Worm (Caenorhabditis elegans): ENCODE data around the gene clec-79.
A peak's percentile ranks its signal among the peaks of the same experiment; 100 is the strongest.

Gene clec-79

ce11 chrIV:4004221-4004620 is 31.1 kb downstream of the clec-79 start:
- TF ChIP-seq nhr-28 (tag; optimal IDR thresholded peaks at IDR 0.05), result no peak
- no peak for TF ChIP-seq fkh-10 (GFP tag; optimal IDR thresholded peaks at IDR 0.05)
- TF ChIP-seq elt-1 (tag; optimal IDR thresholded peaks at IDR 0.05), result no peak
- no peak for TF ChIP-seq egl-5 (tag; optimal IDR thresholded peaks at IDR 0.05)
- TF ChIP-seq pqm-1 (tag; optimal IDR thresholded peaks at IDR 0.05), result no peak
- TF ChIP-seq aly-2 (tag; optimal IDR thresholded peaks at IDR 0.05), result no peak
- no peak for TF ChIP-seq fos-1 (tag; optimal IDR thresholded peaks at IDR 0.05)
- TF ChIP-seq eor-1 (tag; optimal IDR thresholded peaks at IDR 0.05), result no peak
- no peak for TF ChIP-seq ceh-9 (tag; optimal IDR thresholded peaks at IDR 0.05)

- no peak for TF ChIP-seq zag-1 (tag; optimal IDR thresholded peaks at IDR 0.05)
- peak; percentile 61 for TF ChIP-seq fkh-10 (GFP tag; optimal IDR thresholded peaks at IDR 0.05)
Observed at ce11 chrIV:4005166-4005565, 32.0 kb downstream of the clec-79 start.

ce11 chrIV:4007697-4008096 is 34.5 kb downstream of the clec-79 start, which contains the start of gene W02C12.2:
TSS of gene W02C12.2 (minus strand) at chrIV:4007973.
- no peak for TF ChIP-seq ceh-16 (tag; optimal IDR thresholded peaks at IDR 0.05)

ce11 chrIV:4008440-4008839 is 35.3 kb downstream of the clec-79 start:
- TF ChIP-seq zag-1 (tag; optimal IDR thresholded peaks at IDR 0.05) (no peak), nhr-28 (tag; optimal IDR thresholded peaks at IDR 0.05) (no peak), fkh-2 (tag; optimal IDR thresholded peaks at IDR 0.05) (no peak), nhr-237 (tag; optimal IDR thresholded peaks at IDR 0.05) (no peak), snpc-4 (tag; optimal IDR thresholded peaks at IDR 0.05) (no peak), mdl-1 (tag; optimal IDR thresholded peaks at IDR 0.05) (no peak), nhr-77 (tag; optimal IDR thresholded peaks at IDR 0.05) (no peak), fos-1 (tag; optimal IDR thresholded peaks at IDR 0.05) (no peak), aly-2 (tag; optimal IDR thresholded peaks at IDR 0.05) (no peak), R02D3.7 (tag; optimal IDR thresholded peaks at IDR 0.05) (no peak), nhr-11 (tag; optimal IDR thresholded peaks at IDR 0.05) (no peak)

- TF ChIP-seq aly-2 (tag; optimal IDR thresholded peaks at IDR 0.05) (no peak), unc-39 (tag; optimal IDR thresholded peaks at IDR 0.05) (no peak), nhr-43 (tag; optimal IDR thresholded peaks at IDR 0.05; ENCODE audit: poor library complexity, severe bottlenecking) (no peak), fkh-2 (tag; optimal IDR thresholded peaks at IDR 0.05) (no peak), hmg-11 (tag; optimal IDR thresholded peaks at IDR 0.05) (no peak), mdl-1 (tag; optimal IDR thresholded peaks at IDR 0.05) (no peak), R02D3.7 (tag; optimal IDR thresholded peaks at IDR 0.05) (no peak), nhr-28 (tag; optimal IDR thresholded peaks at IDR 0.05) (no peak), egl-5 (tag; optimal IDR thresholded peaks at IDR 0.05) (no peak), unc-62 (GFP tag; optimal IDR thresholded peaks at IDR 0.05) (no peak), pqm-1 (tag; optimal IDR thresholded peaks at IDR 0.05) (no peak)
Observed at ce11 chrIV:4009923-4010322, 36.8 kb downstream of the clec-79 start.

- no peak for TF ChIP-seq snpc-4 (tag; optimal IDR thresholded peaks at IDR 0.05)
Observed at ce11 chrIV:4013621-4014020, 40.5 kb downstream of the clec-79 start.

ce11 chrIV:4014341-4014826 is 41.2 kb downstream of the clec-79 start:
- TF ChIP-seq nhr-77 (tag; optimal IDR thresholded peaks at IDR 0.05) (peak; percentile 46), aly-2 (tag; optimal IDR thresholded peaks at IDR 0.05) (no peak), elt-2 (tag; optimal IDR thresholded peaks at IDR 0.05) (peak; percentile 2), nhr-237 (tag; optimal IDR thresholded peaks at IDR 0.05) (no peak), R02D3.7 (tag; optimal IDR thresholded peaks at IDR 0.05) (peak; percentile 7)

- TF ChIP-seq elt-1 (tag; optimal IDR thresholded peaks at IDR 0.05), result no peak
- no peak for TF ChIP-seq nhr-11 (tag; optimal IDR thresholded peaks at IDR 0.05)
- no peak for TF ChIP-seq elt-3 (tag; optimal IDR thresholded peaks at IDR 0.05)
- TF ChIP-seq hmg-11 (tag; optimal IDR thresholded peaks at IDR 0.05), result no peak
- no peak for TF ChIP-seq mml-1 (tag; optimal IDR thresholded peaks at IDR 0.05)
- no peak for TF ChIP-seq fkh-2 (tag; optimal IDR thresholded peaks at IDR 0.05)
Observed at ce11 chrIV:4015660-4016059, 42.5 kb downstream of the clec-79 start.

Measured in whole organism, L3 larva.